Fruit fly (Drosophila melanogaster) S2 (cell line): ENCODE data around the gene CG42832.

ENCODE experiments used
- CG8478 ChIP-seq: fragments of >200 bp; optimal IDR thresholded peaks from 2 replicates; lab custom pipeline; 2018
- CTCF ChIP-seq, 2 experiments: fragments of >200 bp; optimal IDR thresholded peaks; 2 replicates each; lab custom pipeline; 2018

DNA sequence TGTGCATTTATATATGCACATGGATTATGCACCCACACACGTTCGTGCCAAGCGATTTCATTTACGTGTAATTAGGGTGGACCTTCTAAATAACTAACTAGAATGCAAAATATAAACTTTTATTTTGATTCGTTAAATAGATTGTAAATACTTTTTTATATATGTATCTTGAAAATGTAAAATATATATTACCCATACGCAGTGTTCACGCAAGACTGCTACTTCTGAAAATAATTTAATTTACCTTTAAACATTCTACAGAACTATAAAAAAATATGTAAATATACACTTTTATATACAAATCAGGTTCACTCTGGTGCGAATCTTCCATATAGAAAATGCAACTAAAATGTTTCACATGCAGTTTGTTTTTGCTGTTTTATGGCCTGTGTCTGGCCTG lies 16.2 kb upstream of the CG42832 start:
- TF ChIP-seq CTCF (optimal IDR thresholded peaks at IDR 0.05; lab: Kevin White, UChicago) (no peak), CG8478 (lab: Kevin White, UChicago) (no peak)
